Worm (Caenorhabditis elegans) whole organism, midembryonic: ENCODE data around the gene unc-129.

Experiments used
- klf-2 ChIP-seq: fragments of 200-800 bp; sonication (Bioruptor generic); conservative IDR thresholded peaks from 2 replicates; pipeline ENCODE4 v1.3.6; 2022; ENCODE audit warnings: missing genetic modification reagents, missing genetic modification characterization, missing compliant biosample characterization
- med-1 ChIP-seq: sonication (generic microtip); optimal IDR thresholded peaks from 2 replicates; lab custom pipeline; 2017; ENCODE audit warnings: missing genetic modification characterization, mild to moderate bottlenecking, missing compliant biosample characterization, antibody characterized with exemption, missing genetic modification reagents; ENCODE audit not compliant: insufficient read depth
- ref-1 ChIP-seq: fragments of 200-800 bp; sonication (Bioruptor generic); conservative IDR thresholded peaks from 2 replicates; pipeline ENCODE4 v1.3.6; 2022; ENCODE audit warnings: missing genetic modification reagents, missing genetic modification characterization, missing compliant biosample characterization

DNA sequence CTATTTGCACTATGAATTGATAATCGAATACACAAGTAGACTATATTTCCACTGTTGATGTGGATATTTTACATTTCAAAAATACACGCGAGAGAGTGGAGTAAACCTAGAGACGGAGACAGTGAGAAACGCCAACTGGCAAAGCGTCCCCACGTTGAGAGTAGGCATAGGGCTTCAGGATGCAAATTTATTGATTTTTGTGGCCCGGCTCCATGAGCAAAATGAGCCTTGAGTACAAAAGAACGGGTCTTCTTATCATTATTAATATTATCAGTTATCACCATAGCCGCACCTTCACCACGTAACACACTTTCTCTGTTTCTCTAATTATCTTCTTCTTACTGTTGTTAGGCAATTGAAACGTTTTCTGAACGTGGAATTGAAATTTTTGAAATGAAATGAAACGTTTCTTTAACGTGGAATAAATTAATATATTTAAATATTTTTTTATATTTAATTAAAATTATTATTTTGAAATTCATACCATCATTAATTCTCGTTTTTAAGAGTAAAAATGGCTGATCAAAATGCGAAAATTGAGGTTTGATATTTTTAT is 18.4 kb downstream of the unc-129 start, which contains the start of gene bre-1:
- TF ChIP-seq med-1 (GFP tag; lab: Kevin White, UChicago): no peak
- no peak for TF ChIP-seq ref-1
- TF ChIP-seq klf-2 (GFP tag; lab: Robert Waterston, UW): no peak
